Worm (Caenorhabditis elegans): ENCODE data around the gene ule-4.

Gene ule-4

ce11 chrIV:13647558-13647957 is at the start of gene ule-4:
Gene ule-4, minus strand, starts transcription at chrIV:13647658.
- TF ChIP-seq nhr-28 (tag; optimal IDR thresholded peaks at IDR 0.05) = no peak
- TF ChIP-seq eor-1 (tag; optimal IDR thresholded peaks at IDR 0.05) = no peak
- TF ChIP-seq nhr-43 (tag; optimal IDR thresholded peaks at IDR 0.05; ENCODE audit: poor library complexity, severe bottlenecking) = no peak
- no peak for TF ChIP-seq aly-2 (tag; optimal IDR thresholded peaks at IDR 0.05)
- no peak for TF ChIP-seq mdl-1 (tag; optimal IDR thresholded peaks at IDR 0.05)
- TF ChIP-seq elt-3 (tag; optimal IDR thresholded peaks at IDR 0.05) = no peak
- TF ChIP-seq nhr-11 (tag; optimal IDR thresholded peaks at IDR 0.05) = no peak
- TF ChIP-seq egl-5 (tag; optimal IDR thresholded peaks at IDR 0.05) = no peak
- TF ChIP-seq daf-12 (tag; optimal IDR thresholded peaks at IDR 0.05) = no peak
- no peak for TF ChIP-seq lsy-12 (tag; optimal IDR thresholded peaks at IDR 0.05)
- TF ChIP-seq nfya-1 (tag; optimal IDR thresholded peaks at IDR 0.05; ENCODE audit: insufficient read depth) = no peak
- no peak for TF ChIP-seq skn-1 (tag; optimal IDR thresholded peaks at IDR 0.05)

- TF ChIP-seq nfya-1 (tag; optimal IDR thresholded peaks at IDR 0.05; ENCODE audit: insufficient read depth) (peak; percentile 3), unc-39 (tag; optimal IDR thresholded peaks at IDR 0.05) (no peak)
Measured at ce11 chrIV:13696900-13697299, 49.4 kb upstream of the ule-4 start.

- TF ChIP-seq hmg-11 (tag; optimal IDR thresholded peaks at IDR 0.05) = peak; percentile 12
- no peak for TF ChIP-seq nhr-76 (tag; optimal IDR thresholded peaks at IDR 0.05)
- peak; percentile 99 for TF ChIP-seq lin-39 (tag; optimal IDR thresholded peaks at IDR 0.05)
- TF ChIP-seq ceh-28 (tag; optimal IDR thresholded peaks at IDR 0.05) = peak; percentile 42
- peak; percentile 98 for TF ChIP-seq unc-62 (GFP tag; optimal IDR thresholded peaks at IDR 0.05)
- peak; percentile 1 for TF ChIP-seq snpc-4 (tag; optimal IDR thresholded peaks at IDR 0.05)
- TF ChIP-seq elt-3 (tag; optimal IDR thresholded peaks at IDR 0.05) = no peak
- no peak for TF ChIP-seq elt-2 (tag; optimal IDR thresholded peaks at IDR 0.05)
- peak; percentile 35 for TF ChIP-seq nfya-1 (tag; optimal IDR thresholded peaks at IDR 0.05; ENCODE audit: insufficient read depth)
- TF ChIP-seq egl-5 (tag; optimal IDR thresholded peaks at IDR 0.05) = no peak
- TF ChIP-seq nhr-67 (tag; optimal IDR thresholded peaks at IDR 0.05) = no peak
- TF ChIP-seq pha-4 (tag; optimal IDR thresholded peaks at IDR 0.05) = no peak
- peak; percentile 28 for TF ChIP-seq elt-1 (tag; optimal IDR thresholded peaks at IDR 0.05)
- no peak for TF ChIP-seq nhr-77 (tag; optimal IDR thresholded peaks at IDR 0.05)
- no peak for TF ChIP-seq nhr-23 (tag; optimal IDR thresholded peaks at IDR 0.05)
- TF ChIP-seq ama-1 (optimal IDR thresholded peaks at IDR 0.05) = no peak
- TF ChIP-seq egl-27 (tag; optimal IDR thresholded peaks at IDR 0.05) = no peak
- TF ChIP-seq daf-12 (tag; optimal IDR thresholded peaks at IDR 0.05) = no peak
Measured at ce11 chrIV:13695720-13696364, 48.4 kb upstream of the ule-4 start.

DNA sequence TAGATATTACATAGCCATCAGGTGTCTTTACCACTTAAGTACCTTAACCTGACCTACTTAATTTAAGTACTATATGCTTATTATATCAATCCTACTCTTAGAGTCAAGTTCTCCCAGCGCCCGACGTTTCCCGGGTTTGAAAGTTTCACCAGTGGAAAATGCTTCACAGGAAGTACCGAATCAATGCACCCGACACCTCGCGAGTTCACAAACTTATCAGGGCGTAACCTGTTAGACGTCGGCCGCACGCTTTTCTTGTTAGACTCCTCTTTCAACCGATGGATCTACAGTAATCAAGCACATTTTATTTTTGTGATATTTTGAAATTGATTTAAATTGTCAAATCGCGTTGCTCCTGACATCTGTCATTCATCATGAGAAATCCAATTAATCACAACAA is 47.8 kb upstream of the ule-4 start:
- TF ChIP-seq snpc-4 (tag; optimal IDR thresholded peaks at IDR 0.05) (no peak), ztf-11 (tag; optimal IDR thresholded peaks at IDR 0.05) (no peak)

- no peak for TF ChIP-seq ztf-4 (tag; optimal IDR thresholded peaks at IDR 0.05)
- TF ChIP-seq ztf-11 (tag; optimal IDR thresholded peaks at IDR 0.05) = no peak
- TF ChIP-seq lin-39 (tag; optimal IDR thresholded peaks at IDR 0.05) = peak; percentile 96
- no peak for TF ChIP-seq fkh-10 (GFP tag; optimal IDR thresholded peaks at IDR 0.05)
- no peak for TF ChIP-seq zag-1 (tag; optimal IDR thresholded peaks at IDR 0.05)
- TF ChIP-seq nfya-1 (tag; optimal IDR thresholded peaks at IDR 0.05; ENCODE audit: insufficient read depth) = peak; percentile 37
- no peak for TF ChIP-seq egl-27 (tag; optimal IDR thresholded peaks at IDR 0.05)
- TF ChIP-seq nhr-28 (tag; optimal IDR thresholded peaks at IDR 0.05) = no peak
- no peak for TF ChIP-seq elt-2 (tag; optimal IDR thresholded peaks at IDR 0.05)
- no peak for TF ChIP-seq eor-1 (tag; optimal IDR thresholded peaks at IDR 0.05)
- no peak for TF ChIP-seq mml-1 (tag; optimal IDR thresholded peaks at IDR 0.05)
- no peak for TF ChIP-seq nhr-12 (tag; optimal IDR thresholded peaks at IDR 0.05)
- TF ChIP-seq nhr-43 (tag; optimal IDR thresholded peaks at IDR 0.05; ENCODE audit: poor library complexity, severe bottlenecking) = no peak
- no peak for TF ChIP-seq snpc-4 (tag; optimal IDR thresholded peaks at IDR 0.05)
- no peak for TF ChIP-seq tbx-2 (tag; optimal IDR thresholded peaks at IDR 0.05)
- TF ChIP-seq lin-15B (tag; optimal IDR thresholded peaks at IDR 0.05) = no peak
- no peak for TF ChIP-seq ceh-82 (tag; optimal IDR thresholded peaks at IDR 0.05)
- TF ChIP-seq elt-1 (tag; optimal IDR thresholded peaks at IDR 0.05) = peak; percentile 48
- TF ChIP-seq nhr-23 (tag; optimal IDR thresholded peaks at IDR 0.05) = no peak
- no peak for TF ChIP-seq pqm-1 (tag; optimal IDR thresholded peaks at IDR 0.05)
- TF ChIP-seq fos-1 (tag; optimal IDR thresholded peaks at IDR 0.05) = no peak
- TF ChIP-seq R02D3.7 (tag; optimal IDR thresholded peaks at IDR 0.05) = no peak
- peak; percentile 7 for TF ChIP-seq hmg-11 (tag; optimal IDR thresholded peaks at IDR 0.05)
- no peak for TF ChIP-seq nhr-237 (tag; optimal IDR thresholded peaks at IDR 0.05)
- TF ChIP-seq skn-1 (tag; optimal IDR thresholded peaks at IDR 0.05) = no peak
- TF ChIP-seq elt-3 (tag; optimal IDR thresholded peaks at IDR 0.05) = no peak
- TF ChIP-seq nhr-67 (tag; optimal IDR thresholded peaks at IDR 0.05) = no peak
- TF ChIP-seq lsy-12 (tag; optimal IDR thresholded peaks at IDR 0.05) = no peak
- TF ChIP-seq ama-1 (optimal IDR thresholded peaks at IDR 0.05) = no peak
- no peak for TF ChIP-seq daf-12 (tag; optimal IDR thresholded peaks at IDR 0.05)
- TF ChIP-seq unc-62 (GFP tag; optimal IDR thresholded peaks at IDR 0.05) = peak; percentile 85
- no peak for TF ChIP-seq ZK546.5 (tag; optimal IDR thresholded peaks at IDR 0.05)
- TF ChIP-seq fkh-2 (tag; optimal IDR thresholded peaks at IDR 0.05) = no peak
Measured at ce11 chrIV:13694600-13694999, 47.1 kb upstream of the ule-4 start.
